Fruit fly (Drosophila melanogaster): Measurements from ENCODE around the gene CG33500.

CG33500 gene

DNA sequence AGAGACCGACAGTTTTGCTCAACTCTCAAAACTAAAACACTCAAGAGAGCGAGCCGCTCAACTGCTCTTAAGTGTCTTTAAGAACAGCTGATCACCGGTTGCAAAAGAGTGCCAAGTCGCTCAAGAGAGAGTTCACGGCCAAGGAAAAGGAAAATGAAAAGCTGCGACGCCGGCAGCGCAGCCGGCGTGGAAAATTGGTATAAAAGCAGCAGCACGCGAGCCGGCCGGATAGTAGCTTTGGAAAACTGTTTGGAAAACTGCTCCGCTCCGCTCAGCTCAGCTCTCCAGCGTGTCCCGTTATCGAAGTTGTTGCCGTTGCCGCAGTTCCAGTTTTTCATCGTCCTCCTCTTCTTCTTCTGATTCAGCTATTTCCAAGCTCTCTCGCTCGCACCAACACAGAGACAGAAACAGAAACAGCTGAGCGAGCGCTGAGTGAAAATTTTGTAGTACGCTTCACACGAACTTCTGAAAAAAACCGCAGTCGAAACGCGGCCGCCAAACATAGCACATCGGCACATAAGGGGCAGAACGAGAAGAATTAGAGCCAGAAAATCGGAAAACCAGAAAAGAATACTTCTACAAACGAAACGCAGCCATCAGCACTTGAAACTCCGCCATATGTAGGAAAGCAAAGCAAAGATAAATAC is 21.0 kb upstream of the CG33500 start, which contains the start of gene chrb (continued):
- TF ChIP-seq btn (GFP tag; optimal IDR thresholded peaks at IDR 0.05) = peak; percentile 77
- peak; percentile 14 for TF ChIP-seq Hsf (GFP tag; optimal IDR thresholded peaks at IDR 0.05)
- peak; percentile 41 for TF ChIP-seq CG12659 (GFP tag; optimal IDR thresholded peaks at IDR 0.05)
- no peak for TF ChIP-seq CG11456 (GFP tag; IDR thresholded peaks at IDR 0.05)
- TF ChIP-seq MTF-1 (GFP tag; optimal IDR thresholded peaks at IDR 0.05; ENCODE audit: borderline replicate concordance) = peak; percentile 52
- TF ChIP-seq Tbp (GFP tag; optimal IDR thresholded peaks at IDR 0.05) = peak; percentile 29
- peak; percentile 81; the same call in 2 of the 3 replicates for TF ChIP-seq so (GFP tag; IDR thresholded peaks at IDR 0.05)
- peak; percentile 33; the same call in 1 of the 3 replicates for TF ChIP-seq dysf (GFP tag; IDR thresholded peaks at IDR 0.05)
- no peak for TF ChIP-seq trh (GFP tag; optimal IDR thresholded peaks at IDR 0.05)
- peak; percentile 75 for TF ChIP-seq CG18599 (GFP tag; optimal IDR thresholded peaks at IDR 0.05)
- peak; percentile 63 for TF ChIP-seq CG5180 (GFP tag; optimal IDR thresholded peaks at IDR 0.05)
- peak; percentile 71; the same call in 2 of the 3 replicates for TF ChIP-seq ken (GFP tag; IDR thresholded peaks at IDR 0.05)
- TF ChIP-seq Nf-YA (GFP tag; IDR thresholded peaks at IDR 0.05) = no peak
- TF ChIP-seq CG8290 (GFP tag; optimal IDR thresholded peaks at IDR 0.05) = peak; percentile 4
- TF ChIP-seq CG8290 (tag; optimal IDR thresholded peaks at IDR 0.05) = peak in 1 of 2 experiments; percentile 61
- no peak for TF ChIP-seq en (GFP tag; optimal IDR thresholded peaks at IDR 0.05)
- no peak for TF ChIP-seq ind (GFP tag; optimal IDR thresholded peaks at IDR 0.05)
- TF ChIP-seq CG3838 (GFP tag; optimal IDR thresholded peaks at IDR 0.05) = no peak
- no peak for TF ChIP-seq klu (GFP tag; IDR thresholded peaks at IDR 0.05)
- TF ChIP-seq CG4360 (GFP tag; IDR thresholded peaks at IDR 0.05) = peak; percentile 79
- TF ChIP-seq CG9215 (GFP tag; IDR thresholded peaks at IDR 0.05) = no peak
- peak; percentile 88 for TF ChIP-seq ftz-f1 (GFP tag; optimal IDR thresholded peaks at IDR 0.05)
- peak; percentile 41; the same call in 1 of the 3 replicates for TF ChIP-seq CG11695 (GFP tag; IDR thresholded peaks at IDR 0.05)
- peak; percentile 65 for TF ChIP-seq sd (tag; optimal IDR thresholded peaks at IDR 0.05)
- peak; percentile 48 for TF ChIP-seq Nf-YB (GFP tag; optimal IDR thresholded peaks at IDR 0.05)
- TF ChIP-seq Mad (GFP tag; optimal IDR thresholded peaks at IDR 0.05) = no peak
- 0 out of 3 replicates have a peak, but pooled peaks have one; percentile 38 for TF ChIP-seq CG7963 (GFP tag; IDR thresholded peaks at IDR 0.05; ENCODE audit: partially characterized antibody)
- peak; percentile 36 for TF ChIP-seq Side (GFP tag; optimal IDR thresholded peaks at IDR 0.05)
- peak; percentile 37; the same call in 1 of the 2 replicates for TF ChIP-seq ranshi (GFP tag; IDR thresholded peaks at IDR 0.05)
- peak; percentile 40 for TF ChIP-seq CG14710 (tag; optimal IDR thresholded peaks at IDR 0.05)
- TF ChIP-seq Bdp1 (GFP tag; optimal IDR thresholded peaks at IDR 0.05) = no peak
- TF ChIP-seq hbn (GFP tag; IDR thresholded peaks at IDR 0.05; ENCODE audit: partially characterized antibody) = peak; percentile 49
- TF ChIP-seq dimm (GFP tag; IDR thresholded peaks at IDR 0.05) = no peak
- TF ChIP-seq CG16863 (GFP tag; optimal IDR thresholded peaks at IDR 0.05) = peak; percentile 63
- peak; percentile 41 for TF ChIP-seq cad (GFP tag; optimal IDR thresholded peaks at IDR 0.05)
- 0 out of 2 replicates have a peak, but pooled peaks have one; percentile 27 for TF ChIP-seq CG10366 (GFP tag; IDR thresholded peaks at IDR 0.05)
- TF ChIP-seq Dp (GFP tag; optimal IDR thresholded peaks at IDR 0.05) = no peak
- TF ChIP-seq CG15479 (GFP tag; optimal IDR thresholded peaks at IDR 0.05) = peak; percentile 29
- TF ChIP-seq Hr39 (optimal IDR thresholded peaks at IDR 0.05) = no peak
- TF ChIP-seq Dll (GFP tag; IDR thresholded peaks at IDR 0.05; ENCODE audit: partially characterized antibody) = 0 out of 4 replicates have a peak, but pooled peaks have one; percentile 48
- peak; percentile 65 for TF ChIP-seq CG13894 (tag; optimal IDR thresholded peaks at IDR 0.05)
- no peak for TF ChIP-seq CG15011 (GFP tag; optimal IDR thresholded peaks at IDR 0.05)
- TF ChIP-seq CG3281 (GFP tag; optimal IDR thresholded peaks at IDR 0.05) = peak; percentile 64
- TF ChIP-seq Fer1 (GFP tag; optimal IDR thresholded peaks at IDR 0.05) = peak; percentile 72
- no peak; the same call in 2 of the 3 replicates for TF ChIP-seq Optix (GFP tag; IDR thresholded peaks at IDR 0.05)
- TF ChIP-seq onecut (GFP tag; IDR thresholded peaks at IDR 0.05) = peak; percentile 41; the same call in 1 of the 2 replicates
- no peak for TF ChIP-seq phol (tag; optimal IDR thresholded peaks at IDR 0.05)
- TF ChIP-seq CG18764 (GFP tag; optimal IDR thresholded peaks at IDR 0.05) = no peak
- peak; percentile 47 for TF ChIP-seq Vsx1 (GFP tag; optimal IDR thresholded peaks at IDR 0.05)
- TF ChIP-seq tap (tag; optimal IDR thresholded peaks at IDR 0.05) = no peak

Measured in whole organism, embryonic.